Fruit fly (Drosophila melanogaster): ENCODE results near the gene CG7650.

DNA sequence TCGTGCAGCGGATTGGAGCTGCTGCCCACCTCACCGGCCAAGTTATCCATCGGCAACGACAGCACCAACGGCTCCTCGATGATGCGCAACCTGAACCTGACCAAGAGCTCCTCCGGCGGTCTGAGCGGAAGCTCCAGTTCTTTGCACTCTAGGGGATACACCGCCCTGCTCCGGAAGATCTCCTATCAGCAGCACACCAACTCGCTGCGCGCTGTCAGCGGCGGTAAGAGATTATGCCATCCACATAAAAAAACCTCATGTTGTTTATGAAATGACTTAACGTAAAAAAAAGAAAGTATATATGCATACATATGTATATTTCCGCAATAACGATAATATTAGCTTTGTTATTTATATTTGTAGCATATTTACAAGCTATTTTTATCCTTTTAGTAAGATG, 41.4 kb downstream of the CG7650 start:
- TF ChIP-seq CG4496 (GFP tag; IDR thresholded peaks at IDR 0.05) (no peak), CG9948 (tag; optimal IDR thresholded peaks at IDR 0.05) (no peak), CG10348 (GFP tag; IDR thresholded peaks at IDR 0.05) (no peak), CG12605 (GFP tag; IDR thresholded peaks at IDR 0.05) (no peak), rn (GFP tag; IDR thresholded peaks at IDR 0.05) (no peak), fd96Ca (GFP tag; IDR thresholded peaks at IDR 0.05) (no peak), Pif1A (GFP tag; optimal IDR thresholded peaks at IDR 0.05) (no peak), D1 (tag; optimal IDR thresholded peaks at IDR 0.05) (no peak), gl (tag; optimal IDR thresholded peaks at IDR 0.05) (no peak), CG13204 (GFP tag; optimal IDR thresholded peaks at IDR 0.05) (no peak), CG32121 (GFP tag; IDR thresholded peaks at IDR 0.05) (no peak), EcR (GFP tag; optimal IDR thresholded peaks at IDR 0.05) (peak; percentile 68), CG17806 (tag; optimal IDR thresholded peaks at IDR 0.05) (no peak), CG34367 (tag; optimal IDR thresholded peaks at IDR 0.05) (no peak)

All from whole organism, pupa.